Worm (Caenorhabditis elegans) whole organism, late embryonic: Measurements from ENCODE around the gene srw-135.

ENCODE experiments used
- K02D7.2 ChIP-seq: sonication (generic microtip); optimal IDR thresholded peaks from 2 replicates; lab custom pipeline; 2017; ENCODE audit warnings: mild to moderate bottlenecking, missing genetic modification characterization, missing compliant biosample characterization
- ama-1 ChIP-seq: fragments of 150-350 bp; optimal IDR thresholded peaks from 2 replicates; lab custom pipeline; 2014
- ceh-45 ChIP-seq: fragments of 200-800 bp; sonication (Bioruptor generic); IDR thresholded peaks from 2 replicates; pipeline ENCODE4 v1.3.6; 2022; ENCODE audit warnings: missing genetic modification reagents, missing genetic modification characterization, missing compliant biosample characterization
- dmd-4 ChIP-seq: sonication (generic microtip); optimal IDR thresholded peaks from 2 replicates; lab custom pipeline; 2016; ENCODE audit warnings: borderline replicate concordance, missing genetic modification characterization, missing compliant biosample characterization
- ets-4 ChIP-seq: sonication (generic microtip); optimal IDR thresholded peaks from 2 replicates; lab custom pipeline; 2016; ENCODE audit warnings: missing genetic modification characterization, missing compliant biosample characterization
- eyg-1 ChIP-seq: sonication (generic microtip); optimal IDR thresholded peaks from 2 replicates; lab custom pipeline; 2016; ENCODE audit warnings: missing genotype, missing genetic modification characterization, missing compliant biosample characterization
- fkh-10 ChIP-seq: fragments of 150-350 bp; optimal IDR thresholded peaks from 2 replicates; lab custom pipeline; 2014; ENCODE audit warnings: missing biosample characterization, missing genetic modification reagents, missing genetic modification characterization
- hlh-30 ChIP-seq: sonication (generic microtip); optimal IDR thresholded peaks from 2 replicates; lab custom pipeline; 2017; ENCODE audit warnings: antibody characterized with exemption, missing genetic modification characterization, missing compliant biosample characterization; ENCODE audit not compliant: insufficient read depth
- odd-2 ChIP-seq: sonication (generic microtip); optimal IDR thresholded peaks from 2 replicates; lab custom pipeline; 2017; ENCODE audit warnings: antibody characterized with exemption, mild to moderate bottlenecking, missing genetic modification characterization, missing compliant biosample characterization
- sdc-2 ChIP-seq: sonication (generic microtip); optimal IDR thresholded peaks from 2 replicates; lab custom pipeline; 2016; ENCODE audit warnings: missing genotype, missing genetic modification characterization, missing compliant biosample characterization
- sox-4 ChIP-seq: sonication (generic microtip); optimal IDR thresholded peaks from 2 replicates; lab custom pipeline; 2017; ENCODE audit warnings: mild to moderate bottlenecking, missing genetic modification characterization, inconsistent platforms, missing compliant biosample characterization
- tbx-2 ChIP-seq: sonication (generic microtip); optimal IDR thresholded peaks from 2 replicates; lab custom pipeline; 2016; ENCODE audit warnings: missing genetic modification characterization, missing compliant biosample characterization
- unc-86 ChIP-seq: sonication (generic microtip); optimal IDR thresholded peaks from 2 replicates; lab custom pipeline; 2016; ENCODE audit warnings: missing genetic modification characterization, missing compliant biosample characterization
- zip-5 ChIP-seq: sonication (generic microtip); optimal IDR thresholded peaks from 2 replicates; lab custom pipeline; 2016; ENCODE audit warnings: missing genetic modification characterization, missing compliant biosample characterization

ce11 chrV:3024274-3024673, 13.0 kb upstream of the srw-135 start, which contains the start of gene asp-8:
- TF ChIP-seq fkh-10 (GFP tag; lab: Kevin White, UChicago), result no peak
- no peak for TF ChIP-seq sdc-2 (tag; lab: Kevin White, UChicago)
- no peak for TF ChIP-seq sox-4 (tag; lab: Kevin White, UChicago)
- TF ChIP-seq hlh-30 (tag; lab: Kevin White, UChicago), result no peak
- no peak for TF ChIP-seq K02D7.2
- TF ChIP-seq unc-86 (tag; lab: Kevin White, UChicago), result no peak
- TF ChIP-seq ets-4 (tag; lab: Kevin White, UChicago), result no peak
- no peak for TF ChIP-seq dmd-4 (tag; lab: Kevin White, UChicago)
- TF ChIP-seq odd-2 (tag; lab: Kevin White, UChicago), result no peak
- no peak for TF ChIP-seq eyg-1
- TF ChIP-seq ceh-45, result no peak
- no peak for TF ChIP-seq zip-5 (tag; lab: Kevin White, UChicago)
- TF ChIP-seq tbx-2 (tag; lab: Kevin White, UChicago), result no peak
- TF ChIP-seq ama-1 (lab: Kevin White, UChicago), result no peak
